Worm (Caenorhabditis elegans): ENCODE results near the gene T19C3.6.

The T19C3.6 gene

ce11 chrIII:638319-638718 is 7.0 kb upstream of the T19C3.6 start, which contains the start of gene sbds-1:
sbds-1 (minus strand) TSS chrIII:638419.
- TF ChIP-seq fos-1 (tag; optimal IDR thresholded peaks at IDR 0.05): no peak

DNA sequence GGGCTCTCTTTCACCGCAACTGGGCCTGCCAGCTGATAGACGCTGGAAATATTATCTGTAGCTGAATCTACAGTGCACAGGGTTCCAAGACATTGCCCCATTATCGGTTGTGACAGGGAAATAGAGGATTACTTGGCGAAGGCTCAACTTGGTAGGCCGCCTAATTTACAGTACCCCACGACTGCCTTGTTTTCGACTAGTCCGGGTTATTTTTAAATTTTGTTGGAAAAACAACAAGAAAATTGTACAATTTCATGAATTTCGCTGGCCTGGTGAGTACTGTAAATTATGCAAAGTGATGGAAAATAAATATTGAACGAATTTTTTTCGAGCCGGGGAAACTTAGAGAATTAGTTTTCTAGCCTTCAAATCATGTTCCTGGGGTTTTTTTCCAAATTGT is 4.7 kb upstream of the T19C3.6 start, which contains the start of gene T19C3.7:
Gene T19C3.7 (minus strand): TSS at position 101 of the 400 bp plus-strand sequence.
- TF ChIP-seq mab-5 (tag; optimal IDR thresholded peaks at IDR 0.05): no peak
- TF ChIP-seq nhr-21 (tag; optimal IDR thresholded peaks at IDR 0.05): no peak
- TF ChIP-seq aly-2 (tag; optimal IDR thresholded peaks at IDR 0.05): no peak
- no peak for TF ChIP-seq zag-1 (tag; optimal IDR thresholded peaks at IDR 0.05)
- no peak for TF ChIP-seq sma-3 (GFP tag; optimal IDR thresholded peaks at IDR 0.05)
- TF ChIP-seq elt-3 (tag; optimal IDR thresholded peaks at IDR 0.05): no peak
- no peak for TF ChIP-seq mdl-1 (tag; optimal IDR thresholded peaks at IDR 0.05)
- TF ChIP-seq nhr-23 (tag; optimal IDR thresholded peaks at IDR 0.05): no peak
- no peak for TF ChIP-seq elt-1 (tag; optimal IDR thresholded peaks at IDR 0.05)
- TF ChIP-seq unc-62 (GFP tag; optimal IDR thresholded peaks at IDR 0.05): no peak
- TF ChIP-seq alr-1 (tag; optimal IDR thresholded peaks at IDR 0.05): no peak
- TF ChIP-seq nhr-237 (tag; optimal IDR thresholded peaks at IDR 0.05): no peak
- TF ChIP-seq lin-11 (tag; optimal IDR thresholded peaks at IDR 0.05): no peak

ce11 chrIII:634618-635017 is 3.3 kb upstream of the T19C3.6 start, which contains the start of gene fem-2:
fem-2 (minus strand) TSS chrIII:634626.
- TF ChIP-seq skn-1 (tag; optimal IDR thresholded peaks at IDR 0.05) (no peak), elt-3 (tag; optimal IDR thresholded peaks at IDR 0.05) (no peak), nhr-21 (tag; optimal IDR thresholded peaks at IDR 0.05) (no peak), nhr-10 (tag; optimal IDR thresholded peaks at IDR 0.05) (no peak), fos-1 (tag; optimal IDR thresholded peaks at IDR 0.05) (no peak), lin-13 (GFP tag; optimal IDR thresholded peaks at IDR 0.05) (no peak), unc-55 (GFP tag; optimal IDR thresholded peaks at IDR 0.05) (peak; percentile 41), alr-1 (tag; optimal IDR thresholded peaks at IDR 0.05) (no peak), aly-2 (tag; optimal IDR thresholded peaks at IDR 0.05) (no peak), unc-62 (GFP tag; optimal IDR thresholded peaks at IDR 0.05) (no peak), ZK546.5 (tag; optimal IDR thresholded peaks at IDR 0.05) (no peak), elt-1 (tag; optimal IDR thresholded peaks at IDR 0.05) (no peak), mdl-1 (tag; optimal IDR thresholded peaks at IDR 0.05) (no peak), nhr-77 (tag; optimal IDR thresholded peaks at IDR 0.05) (no peak), ceh-16 (tag; optimal IDR thresholded peaks at IDR 0.05) (no peak), nhr-129 (tag; optimal IDR thresholded peaks at IDR 0.05) (no peak), dmd-4 (tag; optimal IDR thresholded peaks at IDR 0.05) (no peak), Y55F3AM.14 (GFP tag; optimal IDR thresholded peaks at IDR 0.05) (no peak), R02D3.7 (tag; optimal IDR thresholded peaks at IDR 0.05) (no peak), zag-1 (tag; optimal IDR thresholded peaks at IDR 0.05) (no peak), sem-4 (tag; optimal IDR thresholded peaks at IDR 0.05) (no peak), ztf-4 (tag; optimal IDR thresholded peaks at IDR 0.05) (no peak), F13H6.1 (tag; optimal IDR thresholded peaks at IDR 0.05) (no peak), snpc-4 (tag; optimal IDR thresholded peaks at IDR 0.05) (no peak), nhr-25 (tag; optimal IDR thresholded peaks at IDR 0.05) (peak; percentile 13), lin-39 (tag; optimal IDR thresholded peaks at IDR 0.05) (no peak), ama-1 (optimal IDR thresholded peaks at IDR 0.05) (no peak), mbf-1 (tag; optimal IDR thresholded peaks at IDR 0.05) (no peak), C34F6.9 (tag; optimal IDR thresholded peaks at IDR 0.05) (peak; percentile 70), nhr-237 (tag; optimal IDR thresholded peaks at IDR 0.05) (no peak), ztf-1 (GFP tag; conservative IDR thresholded peaks at IDR 0.05) (no peak), nhr-6 (tag; optimal IDR thresholded peaks at IDR 0.05) (no peak), gmeb-1 (tag; optimal IDR thresholded peaks at IDR 0.05) (peak; percentile 33), lsy-2 (tag; optimal IDR thresholded peaks at IDR 0.05) (peak; percentile 42 to 44), ceh-82 (tag; optimal IDR thresholded peaks at IDR 0.05) (no peak), mab-5 (tag; optimal IDR thresholded peaks at IDR 0.05) (no peak), nhr-23 (tag; optimal IDR thresholded peaks at IDR 0.05) (no peak), peb-1 (tag; optimal IDR thresholded peaks at IDR 0.05) (no peak), nhr-11 (tag; optimal IDR thresholded peaks at IDR 0.05) (no peak), crh-2 (tag; optimal IDR thresholded peaks at IDR 0.05) (peak; percentile 18), sma-3 (GFP tag; optimal IDR thresholded peaks at IDR 0.05) (no peak)

Data from whole organism, L2 larva.